Worm (Caenorhabditis elegans): Measurements from ENCODE around the gene jtr-1.

DNA sequence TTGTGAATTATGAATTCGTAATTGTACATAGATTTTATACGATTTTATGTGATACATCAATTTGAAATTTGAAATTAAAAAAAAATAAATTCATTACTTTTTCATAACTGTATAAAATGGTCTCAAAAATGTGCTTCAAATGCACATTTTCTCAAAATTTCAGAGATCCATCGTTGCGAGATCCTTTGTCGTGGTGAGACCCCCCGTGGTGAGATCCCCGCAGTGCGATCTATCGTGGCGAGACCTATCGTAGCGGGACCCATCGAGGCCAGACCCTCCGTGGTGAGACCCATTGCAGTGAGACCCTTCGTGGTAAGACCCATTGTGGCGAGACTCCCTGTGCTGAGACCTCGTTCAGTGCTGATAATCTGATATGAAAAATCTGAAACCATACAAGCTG, 38.7 kb downstream of the jtr-1 start:
- TF ChIP-seq attf-4 (tag; optimal IDR thresholded peaks at IDR 0.05) (no peak), D1046.2 (GFP tag; IDR thresholded peaks at IDR 0.05) (no peak), fkh-10 (GFP tag; optimal IDR thresholded peaks at IDR 0.05) (no peak), F26F4.8 (GFP tag; conservative IDR thresholded peaks at IDR 0.05) (no peak), mdl-1 (tag; optimal IDR thresholded peaks at IDR 0.05) (no peak), lin-13 (GFP tag; optimal IDR thresholded peaks at IDR 0.05) (peak; percentile 63), daf-12 (tag; optimal IDR thresholded peaks at IDR 0.05) (no peak), F10B5.3 (tag; optimal IDR thresholded peaks at IDR 0.05) (no peak), nhr-77 (tag; optimal IDR thresholded peaks at IDR 0.05) (no peak), zag-1 (tag; optimal IDR thresholded peaks at IDR 0.05) (no peak), nhr-25 (tag; optimal IDR thresholded peaks at IDR 0.05; ENCODE audit: borderline replicate concordance, insufficient read depth) (no peak), lir-3 (tag; optimal IDR thresholded peaks at IDR 0.05) (no peak), unc-62 (GFP tag; optimal IDR thresholded peaks at IDR 0.05 in 1 of 2) (no peak), unc-62 (tag; optimal IDR thresholded peaks at IDR 0.05) (no peak)

Measured in whole organism, L4 larva.